Fruit fly (Drosophila melanogaster) whole organism, embryonic: ENCODE results near the gene CG15336.

Experiments used
- Asciz ChIP-seq: fragments of 200-800 bp; sonication (Bioruptor generic); optimal IDR thresholded peaks from 2 replicates; lab custom pipeline; 2017; ENCODE audit warnings: missing biosample characterization, mild to moderate bottlenecking, missing genetic modification characterization, missing genetic modification reagents
- B-H1 ChIP-seq: fragments of 200-800 bp; sonication (Bioruptor generic); IDR thresholded peaks from 3 replicates; pipeline ENCODE4 v1.3.6; 2022; ENCODE audit warnings: missing biosample characterization, missing genetic modification characterization
- CG10654 ChIP-seq: fragments of 200-800 bp; sonication (Bioruptor generic); optimal IDR thresholded peaks from 2 replicates; lab custom pipeline; 2016; ENCODE audit warnings: missing biosample characterization, missing genetic modification characterization
- CG11560 ChIP-seq: fragments of 200-800 bp; sonication (Bioruptor generic); IDR thresholded peaks from 3 replicates; pipeline ENCODE4 v1.3.6; 2022; ENCODE audit warnings: missing biosample characterization, missing genetic modification characterization
- CG15696 ChIP-seq: fragments of 200-800 bp; sonication (Bioruptor generic); optimal IDR thresholded peaks from 2 replicates; lab custom pipeline; 2019; ENCODE audit warnings: missing biosample characterization, mild to moderate bottlenecking, missing genetic modification characterization, moderate library complexity
- CG17361 ChIP-seq: fragments of 200-800 bp; sonication (Bioruptor generic); IDR thresholded peaks from 3 replicates; pipeline ENCODE4 v1.3.6; 2022; ENCODE audit warnings: missing biosample characterization, missing genetic modification characterization
- CG17385 ChIP-seq: fragments of 200-800 bp; sonication (Bioruptor generic); optimal IDR thresholded peaks from 3 replicates; lab custom pipeline; 2018; ENCODE audit warnings: missing biosample characterization, mild to moderate bottlenecking, missing genetic modification characterization
- CG17612 ChIP-seq: fragments of 200-800 bp; sonication (Bioruptor generic); IDR thresholded peaks from 2 replicates; pipeline ENCODE4 v1.3.6; 2022; ENCODE audit warnings: missing biosample characterization, missing genetic modification characterization
- CG2889 ChIP-seq: fragments of 200-800 bp; sonication (Bioruptor generic); IDR thresholded peaks from 3 replicates; pipeline ENCODE4 v1.3.6; 2022; ENCODE audit warnings: missing biosample characterization, missing genetic modification characterization
- CG3065 ChIP-seq: fragments of 200-800 bp; sonication (Bioruptor generic); optimal IDR thresholded peaks from 2 replicates; lab custom pipeline; 2016; ENCODE audit warnings: missing biosample characterization, missing genetic modification characterization
- CG31388 ChIP-seq: fragments of 200-800 bp; sonication (Bioruptor generic); optimal IDR thresholded peaks from 2 replicates; lab custom pipeline; 2016; ENCODE audit warnings: missing biosample characterization, missing genetic modification characterization
- CG3847 ChIP-seq: fragments of 200-800 bp; sonication (Bioruptor generic); IDR thresholded peaks from 2 replicates; pipeline ENCODE4 v1.3.6; 2022; ENCODE audit warnings: missing biosample characterization, missing genetic modification characterization
- CG7556 ChIP-seq: fragments of 200-800 bp; sonication (Bioruptor generic); optimal IDR thresholded peaks from 2 replicates; lab custom pipeline; 2017; ENCODE audit warnings: missing biosample characterization, mild to moderate bottlenecking, missing genetic modification characterization
- CG7987 ChIP-seq: fragments of 200-800 bp; sonication (Bioruptor generic); optimal IDR thresholded peaks from 2 replicates; lab custom pipeline; 2018; ENCODE audit warnings: missing biosample characterization, mild to moderate bottlenecking, missing genetic modification characterization, moderate library complexity
- CG8359 ChIP-seq: fragments of 200-800 bp; sonication (Bioruptor generic); optimal IDR thresholded peaks from 2 replicates; lab custom pipeline; 2017; ENCODE audit warnings: missing biosample characterization, mild to moderate bottlenecking, missing genetic modification characterization, borderline replicate concordance
- CG9437 ChIP-seq: fragments of 200-800 bp; sonication (Bioruptor generic); optimal IDR thresholded peaks from 2 replicates; lab custom pipeline; 2018; ENCODE audit warnings: missing biosample characterization, mild to moderate bottlenecking, missing genetic modification characterization
- D ChIP-seq, 2 experiments: fragments of 200-800 bp in 1 of 2; fragments of >200 bp in 1 of 2; sonication (Bioruptor generic) in 1 of 2; optimal IDR thresholded peaks; 2 replicates in 1 of 2; 3 replicates in 1 of 2; lab custom pipeline; 2017; ENCODE audit warnings: mild to moderate bottlenecking in 1 of 2, missing biosample characterization in 1 of 2, missing genetic modification characterization in 1 of 2, missing genetic modification reagents in 1 of 2
- Dref ChIP-seq: fragments of 200-800 bp; sonication (Bioruptor generic); IDR thresholded peaks from 2 replicates; pipeline ENCODE4 v1.3.6; 2022; ENCODE audit warnings: missing biosample characterization, missing genetic modification characterization
- Drgx ChIP-seq: fragments of 200-800 bp; sonication (Bioruptor generic); IDR thresholded peaks from 2 replicates; pipeline ENCODE4 v1.3.6; 2022; ENCODE audit warnings: missing biosample characterization, missing genetic modification characterization
- H15 ChIP-seq: fragments of 200-800 bp; sonication (Bioruptor generic); IDR thresholded peaks from 3 replicates; pipeline ENCODE4 v1.3.6; 2022; ENCODE audit warnings: missing biosample characterization, missing genetic modification characterization
- H2.0 ChIP-seq: fragments of 200-800 bp; sonication (Bioruptor generic); IDR thresholded peaks from 2 replicates; pipeline ENCODE4 v1.3.6; 2022; ENCODE audit warnings: missing biosample characterization, missing genetic modification characterization
- HLH4C ChIP-seq: fragments of 200-800 bp; sonication (Bioruptor generic); IDR thresholded peaks from 3 replicates; pipeline ENCODE4 v1.3.6; 2022; ENCODE audit warnings: missing biosample characterization, missing genetic modification characterization; ENCODE audit not compliant: partially characterized antibody
- Myb ChIP-seq: fragments of 200-800 bp; sonication (Bioruptor generic); optimal IDR thresholded peaks from 2 replicates; lab custom pipeline; 2016; ENCODE audit warnings: missing biosample characterization, missing genetic modification characterization
- PHDP ChIP-seq: fragments of 200-800 bp; sonication (Bioruptor generic); optimal IDR thresholded peaks from 3 replicates; lab custom pipeline; 2018; ENCODE audit warnings: missing biosample characterization, mild to moderate bottlenecking, missing genetic modification characterization, moderate library complexity
- Sry-β ChIP-seq: fragments of 200-800 bp; sonication (Bioruptor generic); optimal IDR thresholded peaks from 2 replicates; lab custom pipeline; 2018; ENCODE audit warnings: missing biosample characterization, mild to moderate bottlenecking, missing genetic modification characterization, moderate library complexity
- ase ChIP-seq: fragments of 200-800 bp; sonication (Bioruptor generic); IDR thresholded peaks from 3 replicates; pipeline ENCODE4 v1.3.6; 2022; ENCODE audit warnings: missing biosample characterization, missing genetic modification characterization
- ash1 ChIP-seq: fragments of 200-800 bp; sonication (Bioruptor generic); optimal IDR thresholded peaks from 2 replicates; lab custom pipeline; 2018; ENCODE audit warnings: missing biosample characterization, mild to moderate bottlenecking, missing genetic modification characterization
- br ChIP-seq: fragments of >200 bp; optimal IDR thresholded peaks from 2 replicates; lab custom pipeline; 2017
- chinmo ChIP-seq: fragments of 200-800 bp; sonication (Bioruptor generic); IDR thresholded peaks from 4 replicates; pipeline ENCODE4 v1.3.6; 2022; ENCODE audit warnings: missing biosample characterization, missing genetic modification characterization; ENCODE audit not compliant: partially characterized antibody
- corto ChIP-seq: fragments of 200-800 bp; sonication (Bioruptor generic); optimal IDR thresholded peaks from 2 replicates; lab custom pipeline; 2016; ENCODE audit warnings: missing biosample characterization, mild to moderate bottlenecking, missing genetic modification characterization, moderate library complexity
- ems ChIP-seq: fragments of 200-800 bp; sonication (Bioruptor generic); optimal IDR thresholded peaks from 3 replicates; lab custom pipeline; 2016; ENCODE audit warnings: missing biosample characterization, missing genetic modification characterization
- eve ChIP-seq, 2 experiments: fragments of >200 bp; optimal IDR thresholded peaks; 2 replicates each; lab custom pipeline; 2017; ENCODE audit warnings: missing biosample characterization in 2 of 2, missing genetic modification characterization in 2 of 2
- fru ChIP-seq: fragments of >200 bp; optimal IDR thresholded peaks from 2 replicates; lab custom pipeline; 2017
- gsb-n ChIP-seq: fragments of 200-800 bp; sonication (Bioruptor generic); optimal IDR thresholded peaks from 3 replicates; lab custom pipeline; 2018; ENCODE audit warnings: missing biosample characterization, mild to moderate bottlenecking, missing genetic modification characterization
- ham ChIP-seq: fragments of 200-800 bp; sonication (Bioruptor generic); IDR thresholded peaks from 2 replicates; pipeline ENCODE4 v1.3.6; 2022; ENCODE audit warnings: missing biosample characterization, missing genetic modification characterization
- hb ChIP-seq: fragments of 200-800 bp; sonication (Bioruptor generic); IDR thresholded peaks from 3 replicates; pipeline ENCODE4 v1.3.6; 2022; ENCODE audit warnings: missing biosample characterization, missing genetic modification characterization; ENCODE audit not compliant: partially characterized antibody
- jumu ChIP-seq: fragments of 200-800 bp; sonication (Bioruptor generic); optimal IDR thresholded peaks from 3 replicates; lab custom pipeline; 2016; ENCODE audit warnings: missing biosample characterization, missing genetic modification characterization
- mld ChIP-seq: fragments of 200-800 bp; sonication (Bioruptor generic); IDR thresholded peaks from 3 replicates; pipeline ENCODE4 v1.3.6; 2022; ENCODE audit warnings: missing biosample characterization, missing genetic modification characterization; ENCODE audit not compliant: partially characterized antibody
- nau ChIP-seq: fragments of 200-800 bp; sonication (Bioruptor generic); optimal IDR thresholded peaks from 3 replicates; lab custom pipeline; 2017; ENCODE audit warnings: missing biosample characterization, mild to moderate bottlenecking, missing genetic modification characterization, missing genetic modification reagents
- nerfin-1 ChIP-seq: fragments of 200-800 bp; sonication (Bioruptor generic); optimal IDR thresholded peaks from 3 replicates; lab custom pipeline; 2019; ENCODE audit warnings: missing biosample characterization, mild to moderate bottlenecking, missing genetic modification characterization, moderate library complexity
- oc ChIP-seq: fragments of 200-800 bp; sonication (Bioruptor generic); optimal IDR thresholded peaks from 2 replicates; lab custom pipeline; 2018; ENCODE audit warnings: missing biosample characterization, mild to moderate bottlenecking, missing genetic modification characterization, moderate library complexity
- peb ChIP-seq: fragments of 200-800 bp; sonication (Bioruptor generic); IDR thresholded peaks from 2 replicates; pipeline ENCODE4 v1.3.6; 2022; ENCODE audit warnings: missing biosample characterization, missing genetic modification characterization
- repo ChIP-seq: fragments of 200-800 bp; sonication (Bioruptor generic); optimal IDR thresholded peaks from 2 replicates; lab custom pipeline; 2016; ENCODE audit warnings: missing biosample characterization, missing genetic modification characterization
- slou ChIP-seq: fragments of 200-800 bp; sonication (Bioruptor generic); optimal IDR thresholded peaks from 3 replicates; lab custom pipeline; 2016; ENCODE audit warnings: missing biosample characterization, missing genetic modification characterization
- sqz ChIP-seq: fragments of 200-800 bp; sonication (Bioruptor generic); optimal IDR thresholded peaks from 3 replicates; lab custom pipeline; 2018; ENCODE audit warnings: missing biosample characterization, mild to moderate bottlenecking, missing genetic modification characterization
- toy ChIP-seq: fragments of 200-800 bp; sonication (Bioruptor generic); IDR thresholded peaks from 2 replicates; pipeline ENCODE4 v1.3.6; 2022; ENCODE audit warnings: missing biosample characterization, missing genetic modification characterization
- twi ChIP-seq: fragments of 200-800 bp; optimal IDR thresholded peaks from 2 replicates; lab custom pipeline; 2019; ENCODE audit warnings: missing biosample characterization, mild to moderate bottlenecking, missing genetic modification characterization, moderate library complexity
- vvl ChIP-seq: fragments of 200-800 bp; sonication (Bioruptor generic); IDR thresholded peaks from 2 replicates; pipeline ENCODE4 v1.3.6; 2022; ENCODE audit warnings: missing biosample characterization, missing genetic modification characterization
- wdn ChIP-seq: fragments of 200-800 bp; sonication (Bioruptor generic); IDR thresholded peaks from 2 replicates; pipeline ENCODE4 v1.3.6; 2022; ENCODE audit warnings: missing biosample characterization, missing genetic modification characterization
- yki ChIP-seq: fragments of >200 bp; optimal IDR thresholded peaks from 3 replicates; lab custom pipeline; 2018

Gene CG15336

DNA sequence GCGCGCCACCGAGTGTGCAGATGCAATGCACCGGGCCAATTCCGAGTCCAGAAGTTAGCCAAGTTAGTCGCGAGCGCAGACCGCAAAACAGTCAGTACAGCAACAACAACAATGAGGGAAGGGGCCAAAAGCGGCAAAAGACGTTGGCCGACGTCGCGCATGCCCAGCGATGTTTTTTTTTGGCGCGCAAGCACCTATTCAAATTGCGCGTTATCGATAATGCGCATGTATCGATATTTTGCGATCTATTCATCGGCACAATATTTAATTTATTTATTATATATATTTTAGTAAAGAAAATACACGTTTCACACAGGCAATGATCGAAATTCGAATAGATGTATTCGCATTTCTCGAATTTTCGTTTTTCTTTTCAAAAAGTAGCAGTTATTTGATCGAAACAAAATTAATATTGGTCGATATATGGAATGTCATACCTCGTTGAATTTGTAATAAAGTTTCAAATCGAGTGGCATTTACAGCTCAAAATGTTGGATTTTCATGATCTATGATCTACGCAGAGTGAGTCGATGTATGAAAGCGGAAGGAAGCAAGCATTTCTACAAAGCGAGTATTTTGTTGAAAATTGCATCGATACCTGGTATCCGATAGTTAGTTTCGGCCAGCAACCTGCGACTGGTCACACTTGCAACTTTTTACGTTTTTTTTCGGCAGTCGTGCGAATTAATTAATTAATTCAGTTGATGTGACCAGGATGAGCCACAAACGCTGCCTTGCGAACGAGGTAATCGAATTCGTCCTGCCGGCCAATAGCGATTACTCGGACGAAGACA lies 18.3 kb upstream of the CG15336 start, which contains the start of gene CG2116 (continued):
- TF ChIP-seq PHDP (no peak), slou (GFP tag; lab: Kevin White, UChicago) (no peak), twi (tag; lab: Kevin White, UChicago) (no peak), D (optimal IDR thresholded peaks at IDR 0.05; lab: Kevin White, UChicago) (no peak), D (GFP tag; optimal IDR thresholded peaks at IDR 0.05; lab: Kevin White, UChicago) (no peak), chinmo (GFP tag; lab: Robert Waterston, UW) (peak; percentile 70), CG3065 (no peak), oc (tag; lab: Kevin White, UChicago) (no peak), CG3847 (GFP tag; lab: Robert Waterston, UW) (no peak), nerfin-1 (tag; lab: Kevin White, UChicago) (no peak), eve (GFP tag; optimal IDR thresholded peaks at IDR 0.05; lab: Kevin White, UChicago) (no peak), CG31388 (GFP tag; lab: Kevin White, UChicago) (no peak), ems (GFP tag; lab: Kevin White, UChicago) (no peak), CG10654 (no peak), HLH4C (GFP tag; lab: Robert Waterston, UW) (peak; percentile 63; the same call in 2 of the 3 replicates), Drgx (GFP tag; lab: Robert Waterston, UW) (no peak), yki (lab: Kevin White, UChicago) (no peak), vvl (peak; percentile 72), CG11560 (tag; lab: Robert Waterston, UW) (0 out of 3 replicates have a peak, but pooled peaks have one; percentile 33), CG2889 (no peak), CG17612 (GFP tag; lab: Robert Waterston, UW) (no peak), gsb-n (tag; lab: Kevin White, UChicago) (no peak), CG17385 (GFP tag; lab: Kevin White, UChicago) (no peak), CG15696 (tag; lab: Kevin White, UChicago) (no peak), ham (GFP tag; lab: Robert Waterston, UW) (no peak), toy (no peak), nau (GFP tag; lab: Kevin White, UChicago) (no peak), CG8359 (GFP tag; lab: Kevin White, UChicago) (no peak), Dref (GFP tag; lab: Robert Waterston, UW) (peak; percentile 59), Sry-β (GFP tag; lab: Kevin White, UChicago) (no peak), mld (no peak; the same call in 2 of the 3 replicates), CG7556 (GFP tag; lab: Kevin White, UChicago) (no peak), Myb (peak; percentile 47), H2.0 (GFP tag; lab: Robert Waterston, UW) (no peak), corto (GFP tag; lab: Kevin White, UChicago) (no peak), peb (GFP tag; lab: Robert Waterston, UW) (no peak), br (lab: Kevin White, UChicago) (no peak), sqz (GFP tag; lab: Kevin White, UChicago) (peak; percentile 66), CG17361 (GFP tag; lab: Robert Waterston, UW) (no peak), fru (lab: Kevin White, UChicago) (no peak), ase (GFP tag; lab: Robert Waterston, UW) (no peak), CG9437 (GFP tag; lab: Kevin White, UChicago) (peak; percentile 37), H15 (GFP tag; lab: Robert Waterston, UW) (no peak), repo (GFP tag; lab: Kevin White, UChicago) (no peak), Asciz (GFP tag; lab: Kevin White, UChicago) (no peak), jumu (GFP tag; lab: Kevin White, UChicago) (no peak), B-H1 (GFP tag; lab: Robert Waterston, UW) (no peak), hb (GFP tag; lab: Robert Waterston, UW) (no peak), ash1 (GFP tag; lab: Kevin White, UChicago) (no peak), CG7987 (no peak), wdn (no peak)
